Fruit fly (Drosophila melanogaster): ENCODE measurements around the gene Hira.

The Hira gene

dm6 chrX:7692740-7693064 is 29.2 kb upstream of the Hira start (continued):
- peak; percentile 85 for TF ChIP-seq CG18599 (GFP tag; optimal IDR thresholded peaks at IDR 0.05)
- TF ChIP-seq Dad (GFP tag; optimal IDR thresholded peaks at IDR 0.05), result no peak
- TF ChIP-seq TFAM (GFP tag; optimal IDR thresholded peaks at IDR 0.05), result no peak
- TF ChIP-seq CG9817 (tag; optimal IDR thresholded peaks at IDR 0.05), result peak; percentile 41
- TF ChIP-seq pan (optimal IDR thresholded peaks at IDR 0.05), result no peak
- peak in 1 of 2 experiments; percentile 78 for TF ChIP-seq pan (GFP tag; optimal IDR thresholded peaks at IDR 0.05 in 1 of 2, IDR thresholded peaks at IDR 0.05 in 1 of 2)
- TF ChIP-seq Dip2 (GFP tag; IDR thresholded peaks at IDR 0.05), result no peak
- TF ChIP-seq abd-A (tag; optimal IDR thresholded peaks at IDR 0.05), result no peak
- peak; percentile 86 for TF ChIP-seq lab (GFP tag; optimal IDR thresholded peaks at IDR 0.05)
- 0 out of 3 replicates have a peak, but pooled peaks have one; percentile 28 for TF ChIP-seq C15 (GFP tag; IDR thresholded peaks at IDR 0.05)
- TF ChIP-seq CG7786 (GFP tag; optimal IDR thresholded peaks at IDR 0.05), result peak; percentile 75
- TF ChIP-seq sens (GFP tag), result peak; percentile 85
- no peak for TF ChIP-seq sc (optimal IDR thresholded peaks at IDR 0.05)
- TF ChIP-seq sc (GFP tag; optimal IDR thresholded peaks at IDR 0.05), result peak; percentile 17
- TF ChIP-seq Ptx1 (GFP tag; IDR thresholded peaks at IDR 0.05), result peak; percentile 80
- TF ChIP-seq Lim3 (GFP tag; IDR thresholded peaks at IDR 0.05), result no peak
- TF ChIP-seq crp (GFP tag; optimal IDR thresholded peaks at IDR 0.05), result no peak
- TF ChIP-seq CG31441 (GFP tag; IDR thresholded peaks at IDR 0.05), result no peak; the same call in 1 of the 2 replicates
- peak; percentile 5 to 55 for TF ChIP-seq chif (GFP tag; optimal IDR thresholded peaks at IDR 0.05)
- no peak for TF ChIP-seq Sry-β (GFP tag; optimal IDR thresholded peaks at IDR 0.05)
- TF ChIP-seq tgo (GFP tag; IDR thresholded peaks at IDR 0.05), result peak; percentile 75
- TF ChIP-seq nmo (GFP tag; optimal IDR thresholded peaks at IDR 0.05), result peak; percentile 61
- TF ChIP-seq ara (GFP tag; IDR thresholded peaks at IDR 0.05), result peak; percentile 74; the same call in 1 of the 2 replicates
- TF ChIP-seq CG1233 (GFP tag; optimal IDR thresholded peaks at IDR 0.05), result peak; percentile 38
- peak; percentile 59 for TF ChIP-seq CG31224 (GFP tag; IDR thresholded peaks at IDR 0.05)
- no peak for TF ChIP-seq Scr (GFP tag; IDR thresholded peaks at IDR 0.05; ENCODE audit: partially characterized antibody)
- peak; percentile 48 for TF ChIP-seq slp2 (GFP tag; optimal IDR thresholded peaks at IDR 0.05)
- no peak for TF ChIP-seq pzg (GFP tag; optimal IDR thresholded peaks at IDR 0.05)
- no peak for TF ChIP-seq run (tag; optimal IDR thresholded peaks at IDR 0.05)
- TF ChIP-seq CG11695 (GFP tag; IDR thresholded peaks at IDR 0.05), result peak; percentile 78
- TF ChIP-seq gfzf (GFP tag; optimal IDR thresholded peaks at IDR 0.05), result no peak
- peak; percentile 73 for TF ChIP-seq NfI (GFP tag; optimal IDR thresholded peaks at IDR 0.05)
- TF ChIP-seq zen (tag; optimal IDR thresholded peaks at IDR 0.05), result no peak
- TF ChIP-seq CG1603 (tag; optimal IDR thresholded peaks at IDR 0.05), result peak; percentile 66
- peak; percentile 29 for TF ChIP-seq CG7928 (GFP tag; optimal IDR thresholded peaks at IDR 0.05)
- peak; percentile 26 for TF ChIP-seq CG34376 (GFP tag; optimal IDR thresholded peaks at IDR 0.05)
- peak; percentile 80 for TF ChIP-seq Hmr (GFP tag; optimal IDR thresholded peaks at IDR 0.05)
- no peak for TF ChIP-seq Dll (GFP tag; IDR thresholded peaks at IDR 0.05; ENCODE audit: partially characterized antibody)
- peak; percentile 17 for TF ChIP-seq CG33213 (GFP tag; optimal IDR thresholded peaks at IDR 0.05)
- TF ChIP-seq tio (GFP tag; optimal IDR thresholded peaks at IDR 0.05), result peak; percentile 37
- peak; percentile 36 for TF ChIP-seq shn (GFP tag; optimal IDR thresholded peaks at IDR 0.05)
- TF ChIP-seq CG16779 (GFP tag; IDR thresholded peaks at IDR 0.05), result peak; percentile 74
- peak; percentile 43; the same call in 1 of the 2 replicates for TF ChIP-seq CG10321 (GFP tag; IDR thresholded peaks at IDR 0.05)
- TF ChIP-seq insv (GFP tag; optimal IDR thresholded peaks at IDR 0.05), result no peak
- TF ChIP-seq ranshi (GFP tag; IDR thresholded peaks at IDR 0.05), result peak; percentile 79
- peak; percentile 76 for TF ChIP-seq unpg (GFP tag; optimal IDR thresholded peaks at IDR 0.05)
- no peak for TF ChIP-seq zen2 (GFP tag; IDR thresholded peaks at IDR 0.05; ENCODE audit: partially characterized antibody)
- TF ChIP-seq usp (GFP tag; optimal IDR thresholded peaks at IDR 0.05), result no peak
- peak; percentile 8 for TF ChIP-seq D19B (GFP tag; optimal IDR thresholded peaks at IDR 0.05)
- TF ChIP-seq NC2α (GFP tag; optimal IDR thresholded peaks at IDR 0.05), result no peak
- TF ChIP-seq Myb (GFP tag; optimal IDR thresholded peaks at IDR 0.05), result peak; percentile 59
